Fruit fly (Drosophila melanogaster): ENCODE measurements around the gene IleRS.

The IleRS gene

dm6 chr3L:22275989-22276388, 12.5 kb upstream of the IleRS start (continued):
- TF ChIP-seq ap (GFP tag; IDR thresholded peaks at IDR 0.05) (0 out of 2 replicates have a peak, but pooled peaks have one; percentile 11), CG6683 (GFP tag; optimal IDR thresholded peaks at IDR 0.05) (no peak), Rfx (GFP tag; IDR thresholded peaks at IDR 0.05) (peak; percentile 46; the same call in 1 of the 2 replicates), CG1233 (GFP tag; optimal IDR thresholded peaks at IDR 0.05) (no peak), CG5180 (GFP tag; optimal IDR thresholded peaks at IDR 0.05) (no peak), Ada2b (GFP tag; IDR thresholded peaks at IDR 0.05) (no peak), CG13287 (GFP tag; IDR thresholded peaks at IDR 0.05; ENCODE audit: partially characterized antibody) (no peak), chm (GFP tag; IDR thresholded peaks at IDR 0.05) (no peak), gcm2 (GFP tag; optimal IDR thresholded peaks at IDR 0.05) (no peak), Doc2 (GFP tag; IDR thresholded peaks at IDR 0.05) (no peak), vvl (GFP tag; IDR thresholded peaks at IDR 0.05) (no peak), CG17361 (GFP tag; IDR thresholded peaks at IDR 0.05) (no peak), hbn (GFP tag; IDR thresholded peaks at IDR 0.05; ENCODE audit: partially characterized antibody) (no peak), eve (GFP tag; optimal IDR thresholded peaks at IDR 0.05) (no peak), CG7963 (GFP tag; IDR thresholded peaks at IDR 0.05; ENCODE audit: partially characterized antibody) (no peak), CG17802 (tag; optimal IDR thresholded peaks at IDR 0.05) (no peak), CG7556 (GFP tag; optimal IDR thresholded peaks at IDR 0.05) (no peak), wek (GFP tag; optimal IDR thresholded peaks at IDR 0.05) (no peak), gsb-n (tag; optimal IDR thresholded peaks at IDR 0.05) (no peak), Dll (GFP tag; IDR thresholded peaks at IDR 0.05; ENCODE audit: partially characterized antibody) (no peak), Blimp-1 (GFP tag; optimal IDR thresholded peaks at IDR 0.05) (no peak), lilli (GFP tag; optimal IDR thresholded peaks at IDR 0.05) (peak; percentile 7), sug (tag; optimal IDR thresholded peaks at IDR 0.05) (no peak), kni (GFP tag; optimal IDR thresholded peaks at IDR 0.05) (no peak), Scr (GFP tag; IDR thresholded peaks at IDR 0.05; ENCODE audit: partially characterized antibody) (no peak), CG10565 (GFP tag; optimal IDR thresholded peaks at IDR 0.05) (no peak), Myb (GFP tag; optimal IDR thresholded peaks at IDR 0.05) (no peak), Mes4 (GFP tag; optimal IDR thresholded peaks at IDR 0.05) (no peak), D19A (tag; optimal IDR thresholded peaks at IDR 0.05) (no peak), Stat92E (GFP tag; optimal IDR thresholded peaks at IDR 0.05) (no peak), mld (GFP tag; IDR thresholded peaks at IDR 0.05; ENCODE audit: partially characterized antibody) (no peak), CG7372 (GFP tag; IDR thresholded peaks at IDR 0.05) (0 out of 2 replicates have a peak, but pooled peaks have one; percentile 36), CG1792 (GFP tag; optimal IDR thresholded peaks at IDR 0.05) (no peak), Deaf1 (tag; optimal IDR thresholded peaks at IDR 0.05) (no peak), CG3847 (GFP tag; IDR thresholded peaks at IDR 0.05) (peak; percentile 8; the same call in 1 of the 2 replicates), dysf (GFP tag; IDR thresholded peaks at IDR 0.05) (peak; percentile 47; the same call in 1 of the 3 replicates), CG17568 (GFP tag; optimal IDR thresholded peaks at IDR 0.05) (no peak), bowl (GFP tag; IDR thresholded peaks at IDR 0.05) (no peak), CG16863 (GFP tag; optimal IDR thresholded peaks at IDR 0.05) (no peak), inv (GFP tag; IDR thresholded peaks at IDR 0.05; ENCODE audit: partially characterized antibody) (no peak), CG12219 (GFP tag; optimal IDR thresholded peaks at IDR 0.05) (no peak), Fer1 (GFP tag; optimal IDR thresholded peaks at IDR 0.05) (no peak), disco-r (GFP tag; optimal IDR thresholded peaks at IDR 0.05) (no peak), CG4328 (GFP tag; optimal IDR thresholded peaks at IDR 0.05) (no peak), stwl (tag; optimal IDR thresholded peaks at IDR 0.05) (no peak), lbe (GFP tag; optimal IDR thresholded peaks at IDR 0.05) (no peak), CG1832 (GFP tag; optimal IDR thresholded peaks at IDR 0.05) (no peak), CG9932 (GFP tag; IDR thresholded peaks at IDR 0.05) (peak; percentile 34; the same call in 1 of the 2 replicates), CG12155 (GFP tag; optimal IDR thresholded peaks at IDR 0.05) (no peak), amos (GFP tag; IDR thresholded peaks at IDR 0.05; ENCODE audit: partially characterized antibody) (no peak)

Measured in whole organism, embryonic.